Fruit fly (Drosophila melanogaster) whole organism, embryonic: ENCODE measurements around the gene Alp9.

Experiments
- Atf-2 ChIP-seq: fragments of 200-800 bp; sonication (Bioruptor generic); optimal IDR thresholded peaks from 2 replicates; lab custom pipeline; 2016; ENCODE audit warnings: missing biosample characterization, missing genetic modification characterization
- Bdp1 ChIP-seq: fragments of 200-800 bp; sonication (Bioruptor generic); optimal IDR thresholded peaks from 3 replicates; lab custom pipeline; 2016; ENCODE audit warnings: missing biosample characterization, missing genetic modification characterization
- C15 ChIP-seq: fragments of 200-800 bp; sonication (Bioruptor generic); IDR thresholded peaks from 3 replicates; pipeline ENCODE4 v1.3.6; 2022; ENCODE audit warnings: missing biosample characterization, missing genetic modification characterization
- CG10147 ChIP-seq: fragments of 200-800 bp; sonication (Bioruptor generic); optimal IDR thresholded peaks from 2 replicates; lab custom pipeline; 2019; ENCODE audit warnings: missing biosample characterization, mild to moderate bottlenecking, missing genetic modification characterization, moderate library complexity
- CG1233 ChIP-seq: fragments of 200-800 bp; sonication (Bioruptor generic); optimal IDR thresholded peaks from 4 replicates; lab custom pipeline; 2018; ENCODE audit warnings: missing biosample characterization, mild to moderate bottlenecking, missing genetic modification characterization
- CG12744 ChIP-seq: fragments of 200-800 bp; sonication (Bioruptor generic); optimal IDR thresholded peaks from 2 replicates; lab custom pipeline; 2016; ENCODE audit warnings: missing biosample characterization, missing genetic modification characterization
- CG13624 ChIP-seq: fragments of 200-800 bp; sonication (Bioruptor generic); optimal IDR thresholded peaks from 2 replicates; lab custom pipeline; 2016; ENCODE audit warnings: missing biosample characterization, missing genetic modification characterization
- CG17359 ChIP-seq: fragments of 200-800 bp; sonication (Bioruptor generic); optimal IDR thresholded peaks from 3 replicates; lab custom pipeline; 2018; ENCODE audit warnings: missing biosample characterization, mild to moderate bottlenecking, missing genetic modification characterization, moderate library complexity
- CG31224 ChIP-seq: fragments of 200-800 bp; sonication (Bioruptor generic); IDR thresholded peaks from 2 replicates; pipeline ENCODE4 v1.3.6; 2022; ENCODE audit warnings: missing biosample characterization, missing genetic modification characterization
- CG4404 ChIP-seq: fragments of 200-800 bp; sonication (Bioruptor generic); IDR thresholded peaks from 2 replicates; pipeline ENCODE4 v1.3.6; 2022; ENCODE audit warnings: missing biosample characterization, missing genetic modification characterization
- CG6654 ChIP-seq: fragments of 200-800 bp; sonication (Bioruptor generic); optimal IDR thresholded peaks from 2 replicates; lab custom pipeline; 2017; ENCODE audit warnings: missing biosample characterization, mild to moderate bottlenecking, missing genetic modification characterization
- CG6689 ChIP-seq: fragments of 200-800 bp; sonication (Bioruptor generic); IDR thresholded peaks from 2 replicates; pipeline ENCODE4 v1.3.6; 2022; ENCODE audit warnings: missing biosample characterization, missing genetic modification characterization
- CG6765 ChIP-seq: fragments of 200-800 bp; sonication (Bioruptor generic); optimal IDR thresholded peaks from 3 replicates; lab custom pipeline; 2017; ENCODE audit warnings: missing biosample characterization, mild to moderate bottlenecking, missing genetic modification characterization
- CG7372 ChIP-seq: fragments of 200-800 bp; sonication (Bioruptor generic); IDR thresholded peaks from 2 replicates; pipeline ENCODE4 v1.3.6; 2022; ENCODE audit warnings: missing biosample characterization, missing genetic modification characterization
- CG8765 ChIP-seq: fragments of 200-800 bp; sonication (Bioruptor generic); IDR thresholded peaks from 2 replicates; pipeline ENCODE4 v1.3.6; 2022; ENCODE audit warnings: missing biosample characterization, missing genetic modification characterization
- CG9437 ChIP-seq: fragments of 200-800 bp; sonication (Bioruptor generic); optimal IDR thresholded peaks from 2 replicates; lab custom pipeline; 2018; ENCODE audit warnings: missing biosample characterization, mild to moderate bottlenecking, missing genetic modification characterization
- CG9609 ChIP-seq: fragments of 200-800 bp; sonication (Bioruptor generic); optimal IDR thresholded peaks from 3 replicates; lab custom pipeline; 2016; ENCODE audit warnings: missing biosample characterization, missing genetic modification characterization
- CG9932 ChIP-seq: fragments of 200-800 bp; sonication (Bioruptor generic); IDR thresholded peaks from 2 replicates; pipeline ENCODE4 v1.3.6; 2022; ENCODE audit warnings: missing biosample characterization, missing genetic modification characterization
- CTCF ChIP-seq: fragments of 200-800 bp; sonication (Bioruptor generic); optimal IDR thresholded peaks from 2 replicates; lab custom pipeline; 2017; ENCODE audit warnings: missing biosample characterization, mild to moderate bottlenecking, missing genetic modification characterization, moderate library complexity
- CoRest ChIP-seq: fragments of 200-800 bp; sonication (Bioruptor generic); optimal IDR thresholded peaks from 3 replicates; lab custom pipeline; 2018; ENCODE audit warnings: missing biosample characterization, mild to moderate bottlenecking, missing genetic modification characterization, moderate library complexity
- D19A ChIP-seq: fragments of 200-800 bp; optimal IDR thresholded peaks from 3 replicates; lab custom pipeline; 2019; ENCODE audit warnings: missing biosample characterization, mild to moderate bottlenecking, missing genetic modification characterization, moderate library complexity
- Dip3 ChIP-seq: fragments of 200-800 bp; sonication (Bioruptor generic); optimal IDR thresholded peaks from 3 replicates; lab custom pipeline; 2016; ENCODE audit warnings: missing biosample characterization, missing genetic modification characterization
- H2.0 ChIP-seq: fragments of 200-800 bp; sonication (Bioruptor generic); IDR thresholded peaks from 2 replicates; pipeline ENCODE4 v1.3.6; 2022; ENCODE audit warnings: missing biosample characterization, missing genetic modification characterization
- HLH3B ChIP-seq: fragments of 200-800 bp; sonication (Bioruptor generic); IDR thresholded peaks from 2 replicates; pipeline ENCODE4 v1.3.6; 2022; ENCODE audit warnings: missing biosample characterization, missing genetic modification characterization
- Hr51 ChIP-seq, 2 experiments: fragments of 200-800 bp; sonication (Bioruptor generic); optimal IDR thresholded peaks; 2 replicates in 1 of 2; 3 replicates in 1 of 2; lab custom pipeline; 2016 to 2018; ENCODE audit warnings: missing biosample characterization in 2 of 2, missing genetic modification characterization in 2 of 2, mild to moderate bottlenecking in 1 of 2, moderate library complexity in 1 of 2
- Lpt ChIP-seq: fragments of >200 bp; optimal IDR thresholded peaks from 2 replicates; lab custom pipeline; 2018; ENCODE audit warnings: missing biosample characterization, missing genetic modification characterization
- Oli ChIP-seq: fragments of 200-800 bp; sonication (Bioruptor generic); optimal IDR thresholded peaks from 2 replicates; lab custom pipeline; 2018; ENCODE audit warnings: missing biosample characterization, mild to moderate bottlenecking, missing genetic modification characterization, moderate library complexity
- Sox102F ChIP-seq: fragments of 200-800 bp; sonication (Bioruptor generic); optimal IDR thresholded peaks from 2 replicates; lab custom pipeline; 2018; ENCODE audit warnings: missing biosample characterization, mild to moderate bottlenecking, missing genetic modification characterization, moderate library complexity
- Stat92E ChIP-seq, 3 experiments: fragments of >200 bp in 2 of 3; fragments of 200-800 bp in 1 of 3; sonication (Bioruptor generic) in 1 of 3; optimal IDR thresholded peaks; 2 replicates each; lab custom pipeline; 2017 to 2019; ENCODE audit warnings: missing biosample characterization in 3 of 3, missing genetic modification characterization in 3 of 3, mild to moderate bottlenecking in 1 of 3, moderate library complexity in 1 of 3
- Xrp1 ChIP-seq: fragments of 200-800 bp; sonication (Bioruptor generic); IDR thresholded peaks from 2 replicates; pipeline ENCODE4 v1.3.6; 2022; ENCODE audit warnings: missing biosample characterization, missing genetic modification characterization
- ap ChIP-seq: fragments of 200-800 bp; sonication (Bioruptor generic); IDR thresholded peaks from 2 replicates; pipeline ENCODE4 v1.3.6; 2022; ENCODE audit warnings: missing biosample characterization, missing genetic modification characterization
- ato ChIP-seq: fragments of 200-800 bp; sonication (Bioruptor generic); IDR thresholded peaks from 2 replicates; pipeline ENCODE4 v1.3.6; 2022; ENCODE audit warnings: missing biosample characterization, missing genetic modification characterization; ENCODE audit not compliant: partially characterized antibody
- bbx ChIP-seq: fragments of 200-800 bp; sonication (Bioruptor generic); IDR thresholded peaks from 2 replicates; pipeline ENCODE4 v1.3.6; 2022; ENCODE audit warnings: missing biosample characterization, missing genetic modification characterization; ENCODE audit not compliant: partially characterized antibody
- chinmo ChIP-seq: fragments of 200-800 bp; sonication (Bioruptor generic); IDR thresholded peaks from 4 replicates; pipeline ENCODE4 v1.3.6; 2022; ENCODE audit warnings: missing biosample characterization, missing genetic modification characterization; ENCODE audit not compliant: partially characterized antibody
- ci ChIP-seq: fragments of 200-800 bp; sonication (Bioruptor generic); IDR thresholded peaks from 3 replicates; pipeline ENCODE4 v1.3.6; 2022; ENCODE audit warnings: missing biosample characterization, missing genetic modification characterization
- dmrt11E ChIP-seq: fragments of 200-800 bp; sonication (Bioruptor generic); optimal IDR thresholded peaks from 3 replicates; lab custom pipeline; 2018; ENCODE audit warnings: missing biosample characterization, mild to moderate bottlenecking, missing genetic modification characterization, moderate library complexity
- exex ChIP-seq: fragments of 200-800 bp; sonication (Bioruptor generic); optimal IDR thresholded peaks from 4 replicates; lab custom pipeline; 2018; ENCODE audit warnings: missing biosample characterization, mild to moderate bottlenecking, missing genetic modification characterization, moderate library complexity
- gsb-n ChIP-seq: fragments of 200-800 bp; sonication (Bioruptor generic); optimal IDR thresholded peaks from 3 replicates; lab custom pipeline; 2018; ENCODE audit warnings: missing biosample characterization, mild to moderate bottlenecking, missing genetic modification characterization
- ham ChIP-seq: fragments of 200-800 bp; sonication (Bioruptor generic); IDR thresholded peaks from 2 replicates; pipeline ENCODE4 v1.3.6; 2022; ENCODE audit warnings: missing biosample characterization, missing genetic modification characterization
- jigr1 ChIP-seq: fragments of 200-800 bp; sonication (Bioruptor generic); IDR thresholded peaks from 3 replicates; pipeline ENCODE4 v1.3.6; 2022; ENCODE audit warnings: missing biosample characterization, missing genetic modification characterization
- lbe ChIP-seq: fragments of 200-800 bp; sonication (Bioruptor generic); optimal IDR thresholded peaks from 2 replicates; lab custom pipeline; 2016; ENCODE audit warnings: missing biosample characterization, mild to moderate bottlenecking, missing genetic modification characterization
- nerfin-1 ChIP-seq: fragments of 200-800 bp; sonication (Bioruptor generic); optimal IDR thresholded peaks from 3 replicates; lab custom pipeline; 2019; ENCODE audit warnings: missing biosample characterization, mild to moderate bottlenecking, missing genetic modification characterization, moderate library complexity
- otp ChIP-seq: fragments of 200-800 bp; sonication (Bioruptor generic); IDR thresholded peaks from 3 replicates; pipeline ENCODE4, ENCODE4 v1.3.6; 2022; ENCODE audit warnings: missing biosample characterization, missing genetic modification characterization
- pb ChIP-seq: fragments of 200-800 bp; sonication (Bioruptor generic); optimal IDR thresholded peaks from 3 replicates; lab custom pipeline; 2016; ENCODE audit warnings: missing biosample characterization, missing genetic modification characterization
- pho ChIP-seq: fragments of 200-800 bp; sonication (Bioruptor generic); optimal IDR thresholded peaks from 2 replicates; lab custom pipeline; 2016; ENCODE audit warnings: missing biosample characterization, missing genetic modification characterization
- sd ChIP-seq: fragments of 200-800 bp; sonication (Bioruptor generic); optimal IDR thresholded peaks from 3 replicates; lab custom pipeline; 2018; ENCODE audit warnings: missing biosample characterization, mild to moderate bottlenecking, missing genetic modification characterization, moderate library complexity
- slp2 ChIP-seq: fragments of 200-800 bp; sonication (Bioruptor generic); optimal IDR thresholded peaks from 2 replicates; lab custom pipeline; 2016; ENCODE audit warnings: missing biosample characterization, missing genetic modification characterization
- so ChIP-seq: fragments of 200-800 bp; sonication (Bioruptor generic); IDR thresholded peaks from 3 replicates; pipeline ENCODE4 v1.3.6; 2022; ENCODE audit warnings: missing biosample characterization, missing genetic modification characterization
- sob ChIP-seq: fragments of 200-800 bp; sonication (Bioruptor generic); IDR thresholded peaks from 2 replicates; pipeline ENCODE4 v1.3.6; 2022; ENCODE audit warnings: missing biosample characterization, missing genetic modification characterization
- vnd ChIP-seq: fragments of 200-800 bp; sonication (Bioruptor generic); IDR thresholded peaks from 3 replicates; pipeline ENCODE4 v1.3.6; 2022; ENCODE audit warnings: missing biosample characterization, missing genetic modification characterization; ENCODE audit not compliant: partially characterized antibody
- yki ChIP-seq: fragments of >200 bp; optimal IDR thresholded peaks from 3 replicates; lab custom pipeline; 2018

Alp9 gene

DNA sequence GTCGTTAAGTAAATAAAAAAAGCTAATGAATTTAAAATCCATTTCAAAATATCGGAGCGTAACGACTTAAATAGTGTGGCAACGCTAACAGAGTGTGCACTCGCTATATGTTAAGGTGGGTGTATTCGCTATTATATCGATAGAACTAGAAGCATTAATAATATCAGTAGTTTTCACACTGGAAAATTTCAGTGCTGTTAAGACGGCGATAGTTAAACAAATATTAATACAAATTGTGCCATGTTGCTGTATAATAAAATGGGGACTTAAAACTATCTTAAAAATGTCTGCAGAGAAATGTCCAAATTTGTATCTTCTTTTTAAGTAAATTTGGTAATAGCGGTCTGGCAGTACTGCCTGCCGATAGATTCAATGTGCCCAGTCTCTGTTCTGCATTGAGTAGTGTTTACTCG is 12.0 kb upstream of the Alp9 start (continued):
- TF ChIP-seq sob (GFP tag; lab: Robert Waterston, UW) = peak; percentile 91
- peak; percentile 82 for TF ChIP-seq CG8765 (GFP tag; lab: Robert Waterston, UW)
- TF ChIP-seq CTCF = peak; percentile 44
- peak; percentile 74 for TF ChIP-seq CG1233
- peak; percentile 79 for TF ChIP-seq slp2 (GFP tag; lab: Kevin White, UChicago)
- TF ChIP-seq CG6689 = peak; percentile 90
- peak; percentile 89 for TF ChIP-seq CG9609
- TF ChIP-seq gsb-n (tag; lab: Kevin White, UChicago) = no peak
- TF ChIP-seq otp (GFP tag; lab: Robert Waterston, UW) = peak; percentile 84
- peak; percentile 74; the same call in 2 of the 3 replicates for TF ChIP-seq C15 (GFP tag; lab: Robert Waterston, UW)
- TF ChIP-seq Sox102F (GFP tag; lab: Kevin White, UChicago) = peak; percentile 84
- TF ChIP-seq sd (tag; lab: Kevin White, UChicago) = no peak
- no peak for TF ChIP-seq CG6765 (GFP tag; lab: Kevin White, UChicago)
- peak; percentile 81 for TF ChIP-seq dmrt11E (tag; lab: Kevin White, UChicago)
- TF ChIP-seq CoRest = peak; percentile 91
- peak; percentile 96 for TF ChIP-seq CG9932 (GFP tag; lab: Robert Waterston, UW)
- peak in 1 of 2 experiments; percentile 83 for TF ChIP-seq Hr51 (GFP tag; optimal IDR thresholded peaks at IDR 0.05; lab: Kevin White, UChicago)
- peak; percentile 84 for TF ChIP-seq CG17359
- 0 out of 4 replicates have a peak, but pooled peaks have one; percentile 17 for TF ChIP-seq chinmo (GFP tag; lab: Robert Waterston, UW)
- peak; percentile 90 for TF ChIP-seq CG4404 (GFP tag; lab: Robert Waterston, UW)
- TF ChIP-seq bbx (GFP tag; lab: Robert Waterston, UW) = peak; percentile 64
- peak; percentile 78 for TF ChIP-seq Atf-2 (GFP tag; lab: Kevin White, UChicago)
- peak; percentile 89 for TF ChIP-seq CG7372 (GFP tag; lab: Robert Waterston, UW)
- TF ChIP-seq CG6654 (GFP tag; lab: Kevin White, UChicago) = peak; percentile 50
- TF ChIP-seq jigr1 = peak; percentile 86; the same call in 2 of the 3 replicates
- peak; percentile 87 for TF ChIP-seq ci (GFP tag; lab: Robert Waterston, UW)
- TF ChIP-seq CG9437 (GFP tag; lab: Kevin White, UChicago) = peak; percentile 62
- TF ChIP-seq pho = peak; percentile 93
- peak; percentile 79 for TF ChIP-seq Bdp1 (GFP tag; lab: Kevin White, UChicago)
- peak; percentile 52 for TF ChIP-seq pb
- peak; percentile 60; the same call in 1 of the 2 replicates for TF ChIP-seq ato (GFP tag; lab: Robert Waterston, UW)
- TF ChIP-seq so (GFP tag; lab: Robert Waterston, UW) = peak; percentile 63; the same call in 1 of the 3 replicates
- TF ChIP-seq Xrp1 = peak; percentile 89
- no peak for TF ChIP-seq CG10147 (GFP tag; lab: Kevin White, UChicago)
- peak in 1 of 3 experiments; percentile 20 for TF ChIP-seq Stat92E (GFP tag; optimal IDR thresholded peaks at IDR 0.05; lab: Kevin White, UChicago)
- TF ChIP-seq CG13624 = peak; percentile 90
- peak; percentile 88 for TF ChIP-seq Dip3 (GFP tag; lab: Kevin White, UChicago)
- peak; percentile 50 for TF ChIP-seq CG12744 (GFP tag; lab: Kevin White, UChicago)
- TF ChIP-seq lbe = no peak
- TF ChIP-seq CG31224 = peak; percentile 84
- TF ChIP-seq nerfin-1 = no peak
- TF ChIP-seq ham = peak; percentile 69
- TF ChIP-seq HLH3B (GFP tag; lab: Robert Waterston, UW) = peak; percentile 90
- peak; percentile 90 for TF ChIP-seq H2.0 (GFP tag; lab: Robert Waterston, UW)
- no peak for TF ChIP-seq Lpt (GFP tag; lab: Kevin White, UChicago)
- TF ChIP-seq yki = no peak
- peak; percentile 77 for TF ChIP-seq vnd (GFP tag; lab: Robert Waterston, UW)
- peak; percentile 84 for TF ChIP-seq ap (GFP tag; lab: Robert Waterston, UW)
- TF ChIP-seq D19A (tag; lab: Kevin White, UChicago) = no peak
- peak; percentile 67 for TF ChIP-seq Oli
- no peak for TF ChIP-seq exex (tag; lab: Kevin White, UChicago)
